Worm (Caenorhabditis elegans) whole organism, late embryonic: ENCODE measurements around the gene srx-50.

Experiments used
- C38D4.7 ChIP-seq: fragments of 200-800 bp; sonication (Bioruptor generic); optimal IDR thresholded peaks from 2 replicates; lab custom pipeline; 2018; ENCODE audit warnings: mild to moderate bottlenecking, missing genetic modification characterization, moderate library complexity, missing compliant biosample characterization
- F13H6.1 ChIP-seq: sonication (generic microtip); optimal IDR thresholded peaks from 2 replicates; lab custom pipeline; 2016; ENCODE audit warnings: missing genetic modification characterization, missing compliant biosample characterization
- K02D7.2 ChIP-seq: sonication (generic microtip); optimal IDR thresholded peaks from 2 replicates; lab custom pipeline; 2017; ENCODE audit warnings: mild to moderate bottlenecking, missing genetic modification characterization, missing compliant biosample characterization
- K09A11.1 ChIP-seq: sonication (generic microtip); optimal IDR thresholded peaks from 2 replicates; lab custom pipeline; 2017; ENCODE audit warnings: antibody characterized with exemption, mild to moderate bottlenecking, missing genetic modification characterization, missing compliant biosample characterization; ENCODE audit not compliant: insufficient read depth
- T23F11.4 ChIP-seq: fragments of 200-800 bp; sonication (Bioruptor generic); optimal IDR thresholded peaks from 2 replicates; lab custom pipeline; 2018; ENCODE audit warnings: mild to moderate bottlenecking, missing genetic modification characterization, missing compliant biosample characterization
- ahr-1 ChIP-seq: sonication (generic microtip); optimal IDR thresholded peaks from 2 replicates; lab custom pipeline; 2016; ENCODE audit warnings: missing genetic modification characterization, missing compliant biosample characterization
- ama-1 ChIP-seq: fragments of 150-350 bp; optimal IDR thresholded peaks from 2 replicates; lab custom pipeline; 2014
- ceh-18 ChIP-seq: sonication (generic microtip); optimal IDR thresholded peaks from 2 replicates; lab custom pipeline; 2016; ENCODE audit warnings: missing genetic modification characterization, missing compliant biosample characterization
- ceh-2 ChIP-seq: sonication (generic microtip); optimal IDR thresholded peaks from 2 replicates; lab custom pipeline; 2016; ENCODE audit warnings: missing genotype, missing genetic modification characterization, missing compliant biosample characterization
- ceh-22 ChIP-seq: sonication (generic microtip); optimal IDR thresholded peaks from 2 replicates; lab custom pipeline; 2017; ENCODE audit warnings: missing biosample characterization, missing genetic modification characterization
- ceh-30 ChIP-seq: fragments of 150-350 bp; optimal IDR thresholded peaks from 2 replicates; lab custom pipeline; 2014; ENCODE audit warnings: missing biosample characterization, missing genetic modification characterization
- ceh-31 ChIP-seq: sonication (generic microtip); optimal IDR thresholded peaks from 2 replicates; lab custom pipeline; 2016; ENCODE audit warnings: missing genetic modification characterization, missing compliant biosample characterization
- ceh-34 ChIP-seq: sonication (generic microtip); optimal IDR thresholded peaks from 2 replicates; lab custom pipeline; 2016; ENCODE audit warnings: mild to moderate bottlenecking, missing genetic modification characterization, missing compliant biosample characterization
- ceh-45 ChIP-seq: fragments of 200-800 bp; sonication (Bioruptor generic); IDR thresholded peaks from 2 replicates; pipeline ENCODE4 v1.3.6; 2022; ENCODE audit warnings: missing genetic modification reagents, missing genetic modification characterization, missing compliant biosample characterization
- che-1 ChIP-seq: sonication (generic microtip); optimal IDR thresholded peaks from 2 replicates; lab custom pipeline; 2016; ENCODE audit warnings: mild to moderate bottlenecking, missing genetic modification characterization, missing compliant biosample characterization
- dve-1 ChIP-seq: sonication (generic microtip); optimal IDR thresholded peaks from 2 replicates; lab custom pipeline; 2017; ENCODE audit warnings: antibody characterized with exemption, mild to moderate bottlenecking, missing genetic modification characterization, missing compliant biosample characterization
- elt-4 ChIP-seq: sonication (generic microtip); optimal IDR thresholded peaks from 2 replicates; lab custom pipeline; 2016; ENCODE audit warnings: missing genetic modification characterization, missing compliant biosample characterization
- ets-4 ChIP-seq: sonication (generic microtip); optimal IDR thresholded peaks from 2 replicates; lab custom pipeline; 2016; ENCODE audit warnings: missing genetic modification characterization, missing compliant biosample characterization
- fkh-6 ChIP-seq: sonication (generic microtip); optimal IDR thresholded peaks from 2 replicates; lab custom pipeline; 2016; ENCODE audit warnings: missing genetic modification characterization, missing compliant biosample characterization
- gmeb-2 ChIP-seq: sonication (generic microtip); optimal IDR thresholded peaks from 2 replicates; lab custom pipeline; 2016; ENCODE audit warnings: missing genetic modification characterization, inconsistent platforms, missing compliant biosample characterization
- hlh-30 ChIP-seq: sonication (generic microtip); optimal IDR thresholded peaks from 2 replicates; lab custom pipeline; 2017; ENCODE audit warnings: antibody characterized with exemption, missing genetic modification characterization, missing compliant biosample characterization; ENCODE audit not compliant: insufficient read depth
- hlh-8 ChIP-seq: sonication (generic microtip); optimal IDR thresholded peaks from 2 replicates; lab custom pipeline; 2016; ENCODE audit warnings: missing genotype, missing genetic modification characterization, missing compliant biosample characterization
- mec-3 ChIP-seq: sonication (generic microtip); optimal IDR thresholded peaks from 2 replicates; lab custom pipeline; 2016; ENCODE audit warnings: borderline replicate concordance, missing genetic modification characterization, missing compliant biosample characterization
- nfya-1 ChIP-seq: sonication (generic microtip); optimal IDR thresholded peaks from 2 replicates; lab custom pipeline; 2017; ENCODE audit warnings: missing genetic modification characterization, mild to moderate bottlenecking, missing compliant biosample characterization, antibody characterized with exemption, moderate library complexity
- nhr-232 ChIP-seq: sonication (generic microtip); optimal IDR thresholded peaks from 2 replicates; lab custom pipeline; 2016; ENCODE audit warnings: missing genetic modification characterization, missing compliant biosample characterization
- npax-4 ChIP-seq: sonication (generic microtip); optimal IDR thresholded peaks from 2 replicates; lab custom pipeline; 2016; ENCODE audit warnings: missing genetic modification characterization, missing compliant biosample characterization
- odd-2 ChIP-seq: sonication (generic microtip); optimal IDR thresholded peaks from 2 replicates; lab custom pipeline; 2017; ENCODE audit warnings: antibody characterized with exemption, mild to moderate bottlenecking, missing genetic modification characterization, missing compliant biosample characterization
- pax-1 ChIP-seq: fragments of 150-350 bp; optimal IDR thresholded peaks from 2 replicates; lab custom pipeline; 2014; ENCODE audit warnings: missing biosample characterization, missing genetic modification characterization
- pqm-1 ChIP-seq: sonication (generic microtip); optimal IDR thresholded peaks from 2 replicates; lab custom pipeline; 2016; ENCODE audit warnings: missing genetic modification characterization, missing compliant biosample characterization
- pros-1 ChIP-seq: fragments of 150-350 bp; optimal IDR thresholded peaks from 2 replicates; lab custom pipeline; 2014; ENCODE audit warnings: missing biosample characterization, missing genetic modification reagents, missing genetic modification characterization
- rnt-1 ChIP-seq: sonication (generic microtip); optimal IDR thresholded peaks from 2 replicates; lab custom pipeline; 2016; ENCODE audit warnings: missing genetic modification characterization, missing compliant biosample characterization
- sdc-2 ChIP-seq: sonication (generic microtip); optimal IDR thresholded peaks from 2 replicates; lab custom pipeline; 2016; ENCODE audit warnings: missing genotype, missing genetic modification characterization, missing compliant biosample characterization
- sox-2 ChIP-seq: fragments of 200-800 bp; sonication (Bioruptor generic); IDR thresholded peaks from 2 replicates; pipeline ENCODE4 v1.3.6; 2022; ENCODE audit warnings: missing genetic modification reagents, missing genetic modification characterization, missing compliant biosample characterization
- syd-9 ChIP-seq: sonication (generic microtip); optimal IDR thresholded peaks from 2 replicates; lab custom pipeline; 2016; ENCODE audit warnings: mild to moderate bottlenecking, missing genetic modification characterization, moderate library complexity, missing compliant biosample characterization
- tbx-2 ChIP-seq: sonication (generic microtip); optimal IDR thresholded peaks from 2 replicates; lab custom pipeline; 2016; ENCODE audit warnings: missing genetic modification characterization, missing compliant biosample characterization
- tbx-7 ChIP-seq: sonication (generic microtip); optimal IDR thresholded peaks from 2 replicates; lab custom pipeline; 2016; ENCODE audit warnings: missing genotype, missing genetic modification characterization, missing compliant biosample characterization
- unc-42 ChIP-seq: sonication (generic microtip); optimal IDR thresholded peaks from 2 replicates; lab custom pipeline; 2016; ENCODE audit warnings: missing genotype, missing genetic modification characterization, missing compliant biosample characterization
- unc-86 ChIP-seq: sonication (generic microtip); optimal IDR thresholded peaks from 2 replicates; lab custom pipeline; 2016; ENCODE audit warnings: missing genetic modification characterization, missing compliant biosample characterization
- zip-5 ChIP-seq: sonication (generic microtip); optimal IDR thresholded peaks from 2 replicates; lab custom pipeline; 2016; ENCODE audit warnings: missing genetic modification characterization, missing compliant biosample characterization

The srx-50 gene

DNA sequence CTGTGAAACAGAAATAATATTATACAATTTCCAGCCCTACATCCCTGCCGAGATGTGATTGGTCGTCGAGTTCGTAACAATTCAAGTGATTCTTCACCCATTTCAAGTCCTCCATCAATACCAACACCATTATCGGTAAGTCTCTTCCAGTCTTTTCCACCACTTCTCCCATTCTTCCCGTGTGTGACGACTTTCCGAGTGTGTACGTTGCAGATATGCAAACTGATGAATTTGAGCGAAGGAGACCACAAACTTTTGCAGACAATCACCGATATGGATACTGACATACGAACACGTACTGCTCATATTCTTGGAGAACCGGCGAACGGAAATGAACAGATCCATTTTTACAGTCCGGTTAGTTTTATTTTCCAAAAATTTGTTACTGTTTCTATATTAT is 6.3 kb upstream of the srx-50 start:
- TF ChIP-seq ceh-34 (no peak), odd-2 (tag; lab: Kevin White, UChicago) (no peak), nfya-1 (tag; lab: Kevin White, UChicago) (no peak), ceh-22 (tag; lab: Kevin White, UChicago) (no peak), elt-4 (tag; lab: Kevin White, UChicago) (no peak), pax-1 (tag; lab: Kevin White, UChicago) (no peak), pqm-1 (tag; lab: Kevin White, UChicago) (no peak), nhr-232 (tag; lab: Kevin White, UChicago) (no peak), ceh-18 (tag; lab: Kevin White, UChicago) (no peak), syd-9 (no peak), F13H6.1 (tag; lab: Kevin White, UChicago) (no peak), unc-86 (tag; lab: Kevin White, UChicago) (no peak), ceh-45 (GFP tag; lab: Robert Waterston, UW) (no peak), npax-4 (tag; lab: Kevin White, UChicago) (no peak), tbx-7 (tag; lab: Kevin White, UChicago) (no peak), ceh-31 (tag; lab: Kevin White, UChicago) (no peak), mec-3 (tag; lab: Kevin White, UChicago) (no peak), gmeb-2 (tag; lab: Kevin White, UChicago) (no peak)

ce11 chrIV:7052135-7052534 is 5.6 kb upstream of the srx-50 start:
- TF ChIP-seq T23F11.4 (GFP tag; lab: Kevin White, UChicago) (no peak), ceh-18 (tag; lab: Kevin White, UChicago) (no peak), ceh-34 (no peak), odd-2 (tag; lab: Kevin White, UChicago) (no peak), ceh-30 (tag; lab: Kevin White, UChicago) (no peak), che-1 (tag; lab: Kevin White, UChicago) (no peak), hlh-8 (tag; lab: Kevin White, UChicago) (no peak), pros-1 (no peak), ceh-22 (tag; lab: Kevin White, UChicago) (no peak), pqm-1 (tag; lab: Kevin White, UChicago) (no peak), zip-5 (no peak), ceh-2 (no peak), ets-4 (tag; lab: Kevin White, UChicago) (no peak), elt-4 (tag; lab: Kevin White, UChicago) (no peak), sox-2 (no peak)

DNA sequence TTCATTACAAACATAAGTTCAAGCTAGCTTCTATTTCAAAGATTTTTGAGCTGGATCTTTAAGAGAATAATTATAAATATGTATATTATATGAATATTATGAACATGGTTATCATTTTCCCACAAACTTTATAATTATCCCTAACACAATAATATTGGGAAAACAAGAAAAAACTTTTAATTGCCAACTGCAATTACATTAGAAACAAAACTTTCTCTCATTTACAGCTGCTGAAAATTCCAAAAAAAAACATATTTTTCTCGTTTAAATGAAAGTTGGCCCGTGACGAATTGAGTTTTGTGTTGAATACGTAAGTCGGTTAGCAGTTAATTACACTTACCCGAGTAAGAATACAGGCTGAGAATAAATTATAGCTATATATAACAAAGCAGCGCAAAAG is 4.9 kb downstream of the srx-50 start:
- TF ChIP-seq hlh-30 (tag; lab: Kevin White, UChicago) (no peak), elt-4 (tag; lab: Kevin White, UChicago) (no peak), pros-1 (no peak), syd-9 (no peak), sdc-2 (no peak), ceh-45 (GFP tag; lab: Robert Waterston, UW) (no peak), tbx-7 (tag; lab: Kevin White, UChicago) (no peak), K09A11.1 (no peak), ahr-1 (tag; lab: Kevin White, UChicago) (no peak), rnt-1 (no peak), ceh-2 (no peak), nhr-232 (tag; lab: Kevin White, UChicago) (no peak), unc-42 (no peak), dve-1 (tag; lab: Kevin White, UChicago) (no peak), C38D4.7 (no peak), tbx-2 (no peak)

ce11 chrIV:7065022-7065421 is 7.2 kb downstream of the srx-50 start, which contains the start of gene Y43B11AL.1:
Y43B11AL.1 (plus strand) TSS chrIV:7065322.
- TF ChIP-seq sdc-2 (no peak), ama-1 (no peak), rnt-1 (no peak), K02D7.2 (tag; lab: Kevin White, UChicago) (no peak), hlh-8 (tag; lab: Kevin White, UChicago) (no peak), dve-1 (tag; lab: Kevin White, UChicago) (no peak), fkh-6 (tag; lab: Kevin White, UChicago) (no peak), ahr-1 (tag; lab: Kevin White, UChicago) (no peak)
